Worm (Caenorhabditis elegans): ENCODE measurements around the gene copb-2.

DNA sequence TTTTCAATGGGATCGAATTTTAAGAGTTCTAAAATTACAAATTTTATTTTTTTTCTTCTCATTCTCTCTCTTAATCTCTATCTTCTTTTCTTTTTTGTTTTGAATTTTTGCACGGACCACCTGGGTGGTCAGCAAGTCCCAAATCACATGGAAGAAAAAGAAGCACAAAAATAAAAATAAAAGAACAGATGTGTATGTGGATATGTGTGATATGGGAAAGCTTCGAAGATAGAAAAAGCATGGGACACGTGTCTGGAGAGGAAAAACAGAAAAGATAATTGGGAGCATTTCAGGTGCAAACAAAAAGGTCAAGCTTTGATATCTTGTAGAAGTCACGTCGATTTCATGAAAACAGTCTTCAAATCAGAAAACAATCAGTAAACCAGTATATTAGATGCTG, 12.3 kb upstream of the copb-2 start, which contains the start of gene hsp-12.6:
- TF ChIP-seq nhr-28 (tag; optimal IDR thresholded peaks at IDR 0.05) (no peak), egl-27 (tag; optimal IDR thresholded peaks at IDR 0.05) (no peak), nhr-12 (tag; optimal IDR thresholded peaks at IDR 0.05) (no peak), ztf-4 (tag; optimal IDR thresholded peaks at IDR 0.05) (no peak), elt-1 (tag; optimal IDR thresholded peaks at IDR 0.05) (no peak), nhr-76 (tag; optimal IDR thresholded peaks at IDR 0.05) (no peak), fkh-10 (GFP tag; optimal IDR thresholded peaks at IDR 0.05) (no peak), zag-1 (tag; optimal IDR thresholded peaks at IDR 0.05) (no peak), snpc-4 (tag; optimal IDR thresholded peaks at IDR 0.05) (no peak), nhr-77 (tag; optimal IDR thresholded peaks at IDR 0.05) (no peak), pqm-1 (tag; optimal IDR thresholded peaks at IDR 0.05) (no peak)
